Worm (Caenorhabditis elegans): ENCODE data around the gene str-63.
"Not testable (repeated sequence)": the region's sequence is repeated elsewhere in the genome, so short reads cannot be mapped to it uniquely, and the experiment has no call there.

str-63 gene

ce11 chrV:3355544-3355943 lies 4.2 kb downstream of the str-63 start:
- TF ChIP-seq lin-14 (GFP tag; optimal IDR thresholded peaks at IDR 0.05) (peak; percentile 13), egl-13 (tag; optimal IDR thresholded peaks at IDR 0.05) (no peak), nhr-85 (tag) (peak; percentile 67)

- TF ChIP-seq nhr-237 (tag; optimal IDR thresholded peaks at IDR 0.05) (no peak), jun-1 (tag; optimal IDR thresholded peaks at IDR 0.05) (no peak), pqm-1 (tag; optimal IDR thresholded peaks at IDR 0.05) (no peak), fkh-10 (GFP tag; optimal IDR thresholded peaks at IDR 0.05) (no peak), dpl-1 (GFP tag; optimal IDR thresholded peaks at IDR 0.05) (no peak), nhr-76 (tag; optimal IDR thresholded peaks at IDR 0.05) (no peak)
These were observed 5.7 kb downstream of the str-63 start, which contains the start of gene scrm-3 for ce11 chrV:3357106-3357505. Gene scrm-3 (minus strand): TSS chrV:3357206.

- no peak for TF ChIP-seq egl-13 (tag; optimal IDR thresholded peaks at IDR 0.05)
These were observed 6.9 kb downstream of the str-63 start, which contains the start of gene C04E12.5 for ce11 chrV:3358267-3358666. Gene C04E12.5 (plus strand): TSS chrV:3358567.

- TF ChIP-seq mdl-1 (tag; optimal IDR thresholded peaks at IDR 0.05) (no peak), sox-4 (tag; optimal IDR thresholded peaks at IDR 0.05) (no peak), unc-130 (tag; optimal IDR thresholded peaks at IDR 0.05) (no peak)
These were observed 10.3 kb downstream of the str-63 start for ce11 chrV:3361633-3362032.

- TF ChIP-seq elt-3 (tag; optimal IDR thresholded peaks at IDR 0.05): peak in 1 of 6 experiments; percentile 38
- TF ChIP-seq efl-1 (optimal IDR thresholded peaks at IDR 0.05): no peak
- peak in 1 of 2 experiments; percentile 47 for TF ChIP-seq efl-1 (GFP tag; optimal IDR thresholded peaks at IDR 0.05 in 1 of 2)
- TF ChIP-seq ces-1 (GFP tag; optimal IDR thresholded peaks at IDR 0.05): no peak
- TF ChIP-seq nhr-20 (tag; optimal IDR thresholded peaks at IDR 0.05): peak; percentile 16
These were observed 11.1 kb downstream of the str-63 start, which contains the start of gene C04E12.4 for ce11 chrV:3362475-3362874. Gene C04E12.4 (plus strand): TSS chrV:3362775.

ce11 chrV:3367773-3368172 lies 16.4 kb downstream of the str-63 start, which contains the start of gene C04E12.2:
Gene C04E12.2 (plus strand): TSS chrV:3368073.
- not testable (repeated sequence) for TF ChIP-seq nhr-28 (tag; optimal IDR thresholded peaks at IDR 0.05); alr-1 (tag; optimal IDR thresholded peaks at IDR 0.05; ENCODE audit: borderline replicate concordance); fos-1 (tag; optimal IDR thresholded peaks at IDR 0.05)

- TF ChIP-seq fkh-4 (tag; optimal IDR thresholded peaks at IDR 0.05; ENCODE audit: borderline replicate concordance) (no peak), efl-3 (GFP tag; optimal IDR thresholded peaks at IDR 0.05) (no peak), nhr-11 (tag; optimal IDR thresholded peaks at IDR 0.05) (no peak), tlp-1 (tag; optimal IDR thresholded peaks at IDR 0.05) (no peak), rnt-1 (tag; optimal IDR thresholded peaks at IDR 0.05) (no peak)
These were observed 21.3 kb downstream of the str-63 start, which contains the start of gene srx-121 for ce11 chrV:3372673-3373072. Gene srx-121 (minus strand): TSS chrV:3372773.

ce11 chrV:3376973-3377372 lies 25.6 kb downstream of the str-63 start, which contains the start of gene srbc-2:
Gene srbc-2 (minus strand): TSS chrV:3377073.
- TF ChIP-seq efl-1 (optimal IDR thresholded peaks at IDR 0.05) (no peak), efl-1 (GFP tag; optimal IDR thresholded peaks at IDR 0.05 in 1 of 2) (no peak), blmp-1 (tag; optimal IDR thresholded peaks at IDR 0.05) (no peak), unc-130 (tag; optimal IDR thresholded peaks at IDR 0.05) (no peak), nhr-71 (tag; optimal IDR thresholded peaks at IDR 0.05) (no peak), unc-62 (GFP tag; optimal IDR thresholded peaks at IDR 0.05) (no peak), aha-1 (tag; optimal IDR thresholded peaks at IDR 0.05) (no peak), efl-3 (GFP tag; optimal IDR thresholded peaks at IDR 0.05) (no peak), isw-1 (GFP tag; IDR thresholded peaks at IDR 0.05) (no peak), lin-13 (GFP tag; optimal IDR thresholded peaks at IDR 0.05) (no peak), unc-30 (tag; optimal IDR thresholded peaks at IDR 0.05) (no peak), zag-1 (tag; optimal IDR thresholded peaks at IDR 0.05) (no peak), fkh-10 (GFP tag; optimal IDR thresholded peaks at IDR 0.05) (no peak)
